Fruit fly (Drosophila melanogaster) whole organism, embryonic: ENCODE results near the gene Lamtor5.

Experiments
- CG10366 ChIP-seq: fragments of 200-800 bp; sonication (Bioruptor generic); IDR thresholded peaks from 2 replicates; pipeline ENCODE4 v1.3.6; 2022; ENCODE audit warnings: missing biosample characterization, missing genetic modification characterization
- CG11504 ChIP-seq: fragments of 200-800 bp; sonication (Bioruptor generic); optimal IDR thresholded peaks from 3 replicates; lab custom pipeline; 2019; ENCODE audit warnings: missing biosample characterization, mild to moderate bottlenecking, missing genetic modification characterization, moderate library complexity
- CG12071 ChIP-seq: fragments of 200-800 bp; sonication (Bioruptor generic); optimal IDR thresholded peaks from 3 replicates; lab custom pipeline; 2018; ENCODE audit warnings: missing biosample characterization, mild to moderate bottlenecking, missing genetic modification characterization
- CG15479 ChIP-seq: fragments of 200-800 bp; sonication (Bioruptor generic); optimal IDR thresholded peaks from 3 replicates; lab custom pipeline; 2019; ENCODE audit warnings: missing biosample characterization, mild to moderate bottlenecking, missing genetic modification characterization, moderate library complexity
- CG1647 ChIP-seq: fragments of 200-800 bp; sonication (Bioruptor generic); optimal IDR thresholded peaks from 3 replicates; lab custom pipeline; 2016; ENCODE audit warnings: missing biosample characterization, missing genetic modification characterization
- CG18011 ChIP-seq: fragments of 200-800 bp; sonication (Bioruptor generic); optimal IDR thresholded peaks from 2 replicates; lab custom pipeline; 2017; ENCODE audit warnings: missing biosample characterization, missing genetic modification characterization, mild to moderate bottlenecking, moderate library complexity, missing genotype
- CG2875 ChIP-seq: fragments of 200-800 bp; sonication (Bioruptor generic); optimal IDR thresholded peaks from 2 replicates; lab custom pipeline; 2017; ENCODE audit warnings: missing biosample characterization, mild to moderate bottlenecking, missing genetic modification characterization, missing genetic modification reagents
- CG34376 ChIP-seq: fragments of 200-800 bp; sonication (Bioruptor generic); optimal IDR thresholded peaks from 2 replicates; lab custom pipeline; 2018; ENCODE audit warnings: missing biosample characterization, mild to moderate bottlenecking, missing genetic modification characterization
- CG34422 ChIP-seq: fragments of 200-800 bp; sonication (Bioruptor generic); IDR thresholded peaks from 3 replicates; pipeline ENCODE4 v1.3.6; 2022; ENCODE audit warnings: missing biosample characterization, missing genetic modification characterization
- CG42726 ChIP-seq: fragments of 200-800 bp; sonication (Bioruptor generic); IDR thresholded peaks from 2 replicates; pipeline ENCODE4 v1.3.6; 2022; ENCODE audit warnings: missing biosample characterization, missing genetic modification characterization; ENCODE audit not compliant: partially characterized antibody
- CG4360 ChIP-seq: fragments of 200-800 bp; sonication (Bioruptor generic); IDR thresholded peaks from 2 replicates; pipeline ENCODE4 v1.3.6; 2022; ENCODE audit warnings: missing biosample characterization, missing genetic modification characterization
- CG5953 ChIP-seq: fragments of 200-800 bp; sonication (Bioruptor generic); IDR thresholded peaks from 2 replicates; pipeline ENCODE4 v1.3.6; 2022; ENCODE audit warnings: missing biosample characterization, missing genetic modification characterization
- CG8281 ChIP-seq: fragments of 200-800 bp; sonication (Bioruptor generic); optimal IDR thresholded peaks from 2 replicates; lab custom pipeline; 2018; ENCODE audit warnings: missing biosample characterization, mild to moderate bottlenecking, missing genetic modification characterization, moderate library complexity
- CG9797 ChIP-seq: fragments of 200-800 bp; sonication (Bioruptor generic); optimal IDR thresholded peaks from 3 replicates; lab custom pipeline; 2018; ENCODE audit warnings: missing biosample characterization, mild to moderate bottlenecking, missing genetic modification characterization
- CG9876 ChIP-seq: fragments of 200-800 bp; sonication (Bioruptor generic); optimal IDR thresholded peaks from 2 replicates; lab custom pipeline; 2016; ENCODE audit warnings: missing biosample characterization, missing genetic modification characterization
- Chrac-16 ChIP-seq: fragments of 200-800 bp; sonication (Bioruptor generic); optimal IDR thresholded peaks from 3 replicates; lab custom pipeline; 2016; ENCODE audit warnings: missing biosample characterization, missing genetic modification characterization
- Doc3 ChIP-seq: fragments of 200-800 bp; sonication (Bioruptor generic); IDR thresholded peaks from 3 replicates; pipeline ENCODE4 v1.3.6; 2022; ENCODE audit warnings: missing biosample characterization, missing genetic modification characterization; ENCODE audit not compliant: partially characterized antibody
- Drgx ChIP-seq: fragments of 200-800 bp; sonication (Bioruptor generic); IDR thresholded peaks from 2 replicates; pipeline ENCODE4 v1.3.6; 2022; ENCODE audit warnings: missing biosample characterization, missing genetic modification characterization
- Ets97D ChIP-seq: fragments of 200-800 bp; sonication (Bioruptor generic); optimal IDR thresholded peaks from 3 replicates; lab custom pipeline; 2016; ENCODE audit warnings: missing biosample characterization, missing genetic modification characterization
- HHEX ChIP-seq: fragments of 200-800 bp; sonication (Bioruptor generic); optimal IDR thresholded peaks from 3 replicates; lab custom pipeline; 2017; ENCODE audit warnings: missing biosample characterization, mild to moderate bottlenecking, missing genetic modification characterization, missing genetic modification reagents
- HLHmδ ChIP-seq: fragments of 200-800 bp; sonication (Bioruptor generic); optimal IDR thresholded peaks from 2 replicates; lab custom pipeline; 2018; ENCODE audit warnings: missing biosample characterization, mild to moderate bottlenecking, missing genetic modification characterization, moderate library complexity
- Med ChIP-seq: fragments of 200-800 bp; sonication (Bioruptor generic); peaks from one replicate; lab custom pipeline; 2016; ENCODE audit warnings: missing biosample characterization, missing genetic modification characterization, mild to moderate bottlenecking, inconsistent platforms, moderate library complexity
- Mrtf ChIP-seq: fragments of 200-800 bp; sonication (Bioruptor generic); IDR thresholded peaks from 3 replicates; pipeline ENCODE4 v1.3.6; 2022; ENCODE audit warnings: missing biosample characterization, missing genetic modification characterization
- Poxn ChIP-seq: fragments of 200-800 bp; sonication (Bioruptor generic); IDR thresholded peaks from 2 replicates; pipeline ENCODE4 v1.3.6; 2022; ENCODE audit warnings: missing biosample characterization, missing genetic modification characterization
- YL-1 ChIP-seq: fragments of 200-800 bp; sonication (Bioruptor generic); optimal IDR thresholded peaks from 3 replicates; lab custom pipeline; 2017; ENCODE audit warnings: missing biosample characterization, mild to moderate bottlenecking, missing genetic modification characterization
- az2 ChIP-seq: fragments of 200-800 bp; sonication (Bioruptor generic); optimal IDR thresholded peaks from 3 replicates; lab custom pipeline; 2016; ENCODE audit warnings: missing biosample characterization, missing genetic modification characterization
- br ChIP-seq: fragments of >200 bp; optimal IDR thresholded peaks from 2 replicates; lab custom pipeline; 2017
- bsh ChIP-seq, 2 experiments: fragments of 200-800 bp; sonication (Bioruptor generic); optimal IDR thresholded peaks; 2 replicates each; lab custom pipeline; 2017 to 2018; ENCODE audit warnings: mild to moderate bottlenecking in 2 of 2, missing biosample characterization in 2 of 2, missing genetic modification characterization in 2 of 2, moderate library complexity in 1 of 2
- crc ChIP-seq: fragments of 200-800 bp; sonication (Bioruptor generic); optimal IDR thresholded peaks from 2 replicates; lab custom pipeline; 2016; ENCODE audit warnings: missing biosample characterization, missing genetic modification characterization
- croc ChIP-seq: fragments of 200-800 bp; sonication (Bioruptor generic); conservative IDR thresholded peaks from 3 replicates; pipeline ENCODE4 v1.3.6; 2022; ENCODE audit warnings: missing biosample characterization, missing genetic modification characterization
- dmrt99B ChIP-seq: fragments of 200-800 bp; sonication (Bioruptor generic); optimal IDR thresholded peaks from 2 replicates; lab custom pipeline; 2018; ENCODE audit warnings: missing biosample characterization, mild to moderate bottlenecking, missing genetic modification characterization, moderate library complexity
- emc ChIP-seq: fragments of 200-800 bp; sonication (Bioruptor generic); optimal IDR thresholded peaks from 2 replicates; lab custom pipeline; 2016; ENCODE audit warnings: missing biosample characterization, missing genetic modification characterization
- fd3F ChIP-seq: fragments of 200-800 bp; sonication (Bioruptor generic); optimal IDR thresholded peaks from 2 replicates; lab custom pipeline; 2018; ENCODE audit warnings: missing biosample characterization, mild to moderate bottlenecking, missing genetic modification characterization, moderate library complexity
- fd96Cb ChIP-seq: fragments of 200-800 bp; sonication (Bioruptor generic); optimal IDR thresholded peaks from 2 replicates; lab custom pipeline; 2018; ENCODE audit warnings: missing biosample characterization, mild to moderate bottlenecking, missing genetic modification characterization, moderate library complexity
- ftz-f1 ChIP-seq: fragments of 200-800 bp; sonication (Bioruptor generic); optimal IDR thresholded peaks from 2 replicates; lab custom pipeline; 2016; ENCODE audit warnings: missing biosample characterization, missing genetic modification characterization
- ind ChIP-seq: fragments of 200-800 bp; sonication (Bioruptor generic); optimal IDR thresholded peaks from 3 replicates; lab custom pipeline; 2016; ENCODE audit warnings: missing biosample characterization, missing genetic modification characterization
- jumu ChIP-seq: fragments of 200-800 bp; sonication (Bioruptor generic); optimal IDR thresholded peaks from 3 replicates; lab custom pipeline; 2016; ENCODE audit warnings: missing biosample characterization, missing genetic modification characterization
- knrl ChIP-seq: fragments of 200-800 bp; sonication (Bioruptor generic); IDR thresholded peaks from 3 replicates; pipeline ENCODE4 v1.3.6; 2022; ENCODE audit warnings: missing biosample characterization, missing genetic modification characterization; ENCODE audit not compliant: partially characterized antibody
- lbe ChIP-seq: fragments of 200-800 bp; sonication (Bioruptor generic); optimal IDR thresholded peaks from 2 replicates; lab custom pipeline; 2016; ENCODE audit warnings: missing biosample characterization, mild to moderate bottlenecking, missing genetic modification characterization
- mld ChIP-seq: fragments of 200-800 bp; sonication (Bioruptor generic); IDR thresholded peaks from 3 replicates; pipeline ENCODE4 v1.3.6; 2022; ENCODE audit warnings: missing biosample characterization, missing genetic modification characterization; ENCODE audit not compliant: partially characterized antibody
- pros ChIP-seq: fragments of 200-800 bp; sonication (Bioruptor generic); optimal IDR thresholded peaks from 3 replicates; lab custom pipeline; 2019; ENCODE audit warnings: missing biosample characterization, mild to moderate bottlenecking, missing genetic modification characterization, moderate library complexity
- row ChIP-seq: fragments of 200-800 bp; sonication (Bioruptor generic); IDR thresholded peaks from 3 replicates; pipeline ENCODE4 v1.3.6; 2022; ENCODE audit warnings: missing biosample characterization, missing genetic modification characterization
- sc ChIP-seq, 3 experiments: fragments of >200 bp in 2 of 3; fragments of 200-800 bp in 1 of 3; sonication (Bioruptor generic) in 1 of 3; optimal IDR thresholded peaks; 2 replicates in 2 of 3; 3 replicates in 1 of 3; lab custom pipeline; 2017; ENCODE audit warnings: mild to moderate bottlenecking in 1 of 3, missing biosample characterization in 1 of 3, missing genetic modification characterization in 1 of 3, missing genetic modification reagents in 1 of 3
- sd ChIP-seq: fragments of 200-800 bp; sonication (Bioruptor generic); optimal IDR thresholded peaks from 3 replicates; lab custom pipeline; 2018; ENCODE audit warnings: missing biosample characterization, mild to moderate bottlenecking, missing genetic modification characterization, moderate library complexity
- sens ChIP-seq: fragments of 200-800 bp; sonication (Bioruptor generic); peaks from one replicate; lab custom pipeline; 2016; ENCODE audit warnings: missing biosample characterization, missing genetic modification characterization
- sim ChIP-seq: fragments of 200-800 bp; sonication (Bioruptor generic); IDR thresholded peaks from 2 replicates; pipeline ENCODE4 v1.3.6; 2022; ENCODE audit warnings: missing biosample characterization, missing genetic modification characterization
- sima ChIP-seq: fragments of 200-800 bp; sonication (Bioruptor generic); optimal IDR thresholded peaks from 2 replicates; lab custom pipeline; 2016; ENCODE audit warnings: missing biosample characterization, missing genetic modification characterization
- sr ChIP-seq: fragments of 200-800 bp; sonication (Bioruptor generic); IDR thresholded peaks from 3 replicates; pipeline ENCODE4 v1.3.6; 2022; ENCODE audit warnings: missing biosample characterization, missing genetic modification characterization
- trh ChIP-seq: fragments of 200-800 bp; sonication (Bioruptor generic); optimal IDR thresholded peaks from 2 replicates; lab custom pipeline; 2016; ENCODE audit warnings: missing biosample characterization, missing genetic modification characterization
- wdn ChIP-seq: fragments of 200-800 bp; sonication (Bioruptor generic); IDR thresholded peaks from 2 replicates; pipeline ENCODE4 v1.3.6; 2022; ENCODE audit warnings: missing biosample characterization, missing genetic modification characterization

Lamtor5 gene

dm6 chrX:1899445-1900085 is 40.8 kb upstream of the Lamtor5 start (continued):
- TF ChIP-seq sr (GFP tag; lab: Robert Waterston, UW) (no peak), CG34422 (GFP tag; lab: Robert Waterston, UW) (no peak; the same call in 2 of the 3 replicates), Drgx (GFP tag; lab: Robert Waterston, UW) (no peak), ind (GFP tag; lab: Kevin White, UChicago) (no peak), Poxn (GFP tag; lab: Robert Waterston, UW) (no peak), Med (GFP tag; lab: Kevin White, UChicago) (peak; percentile 74), knrl (no peak), fd3F (GFP tag; lab: Kevin White, UChicago) (no peak), crc (no peak), YL-1 (GFP tag; lab: Kevin White, UChicago) (peak; percentile 43), CG15479 (GFP tag; lab: Kevin White, UChicago) (peak; percentile 99), Ets97D (no peak), CG5953 (GFP tag; lab: Robert Waterston, UW) (no peak), Mrtf (no peak), CG10366 (GFP tag; lab: Robert Waterston, UW) (no peak), jumu (no peak), CG1647 (GFP tag; lab: Kevin White, UChicago) (no peak), ftz-f1 (GFP tag; lab: Kevin White, UChicago) (no peak), bsh (GFP tag; optimal IDR thresholded peaks at IDR 0.05; lab: Kevin White, UChicago) (peak in 1 of 2 experiments; percentile 5), wdn (GFP tag; lab: Robert Waterston, UW) (no peak), sc (optimal IDR thresholded peaks at IDR 0.05; lab: Kevin White, UChicago) (no peak), sc (GFP tag; optimal IDR thresholded peaks at IDR 0.05; lab: Kevin White, UChicago) (no peak), CG4360 (GFP tag; lab: Robert Waterston, UW) (peak; percentile 42; the same call in 1 of the 2 replicates), lbe (GFP tag; lab: Kevin White, UChicago) (no peak), fd96Cb (tag; lab: Kevin White, UChicago) (no peak), CG42726 (no peak), CG8281 (tag; lab: Kevin White, UChicago) (no peak), pros (peak; percentile 88), CG34376 (GFP tag; lab: Kevin White, UChicago) (peak; percentile 16), CG12071 (no peak), sima (GFP tag; lab: Kevin White, UChicago) (no peak), sd (tag; lab: Kevin White, UChicago) (peak; percentile 97), Chrac-16 (GFP tag; lab: Kevin White, UChicago) (no peak), CG9876 (GFP tag; lab: Kevin White, UChicago) (no peak), dmrt99B (tag; lab: Kevin White, UChicago) (no peak), sim (GFP tag; lab: Robert Waterston, UW) (no peak)

dm6 chrX:1897384-1897783 is 38.6 kb upstream of the Lamtor5 start:
- TF ChIP-seq sens (GFP tag; lab: Kevin White, UChicago) (peak; percentile 6), CG9797 (GFP tag; lab: Kevin White, UChicago) (no peak), az2 (GFP tag; lab: Kevin White, UChicago) (no peak), HHEX (GFP tag; lab: Kevin White, UChicago) (no peak), emc (no peak), HLHmδ (no peak), Drgx (GFP tag; lab: Robert Waterston, UW) (peak; percentile 27; the same call in 1 of the 2 replicates), Doc3 (GFP tag; lab: Robert Waterston, UW) (no peak), CG11504 (tag; lab: Kevin White, UChicago) (peak; percentile 4), CG2875 (GFP tag; lab: Kevin White, UChicago) (no peak), sr (GFP tag; lab: Robert Waterston, UW) (no peak), trh (GFP tag; lab: Kevin White, UChicago) (no peak), ind (GFP tag; lab: Kevin White, UChicago) (no peak), mld (GFP tag; lab: Robert Waterston, UW) (no peak), Med (GFP tag; lab: Kevin White, UChicago) (peak; percentile 40), croc (GFP tag; lab: Robert Waterston, UW) (no peak), CG18011 (GFP tag; lab: Kevin White, UChicago) (no peak), row (peak; percentile 24; the same call in 1 of the 3 replicates), br (lab: Kevin White, UChicago) (no peak), CG10366 (GFP tag; lab: Robert Waterston, UW) (peak; percentile 20; the same call in 1 of the 2 replicates)
